Worm (Caenorhabditis elegans) whole organism, early embryonic: ENCODE results near the gene C34B4.4.
"Not testable (repeated sequence)": the region's sequence is repeated elsewhere in the genome, so short reads cannot be mapped to it uniquely, and the experiment has no call there.

ENCODE experiments used
- B0310.2 ChIP-seq: sonication (generic microtip); optimal IDR thresholded peaks from 2 replicates; lab custom pipeline; 2016; ENCODE audit warnings: mild to moderate bottlenecking, missing genetic modification characterization, missing compliant biosample characterization
- F13C5.2 ChIP-seq: sonication (generic microtip); optimal IDR thresholded peaks from 2 replicates; lab custom pipeline; 2017; ENCODE audit warnings: mild to moderate bottlenecking, missing genetic modification characterization, inconsistent platforms, missing compliant biosample characterization
- aly-1 ChIP-seq: sonication (generic microtip); optimal IDR thresholded peaks from 2 replicates; lab custom pipeline; 2016; ENCODE audit warnings: missing genetic modification characterization, missing compliant biosample characterization
- ama-1 ChIP-seq: fragments of 150-350 bp; optimal IDR thresholded peaks from 2 replicates; lab custom pipeline; 2014
- ceh-13 ChIP-seq: fragments of 200-800 bp; sonication (Bioruptor generic); optimal IDR thresholded peaks from 2 replicates; lab custom pipeline; 2018; ENCODE audit warnings: mild to moderate bottlenecking, missing genetic modification characterization, missing compliant biosample characterization
- ceh-36 ChIP-seq: sonication (generic microtip); optimal IDR thresholded peaks from 2 replicates; lab custom pipeline; 2016; ENCODE audit warnings: missing genetic modification characterization, inconsistent platforms, missing compliant biosample characterization
- ets-7 ChIP-seq: sonication (generic microtip); optimal IDR thresholded peaks from 2 replicates; lab custom pipeline; 2016; ENCODE audit warnings: missing genotype, missing genetic modification characterization, missing compliant biosample characterization
- flt-1 ChIP-seq: fragments of 200-800 bp; sonication (Bioruptor generic); IDR thresholded peaks from 2 replicates; pipeline ENCODE4 v1.3.6; 2022; ENCODE audit warnings: missing genetic modification characterization, missing compliant biosample characterization
- hmbx-1 ChIP-seq: sonication (generic microtip); optimal IDR thresholded peaks from 2 replicates; lab custom pipeline; 2016; ENCODE audit warnings: mild to moderate bottlenecking, missing genetic modification characterization, missing compliant biosample characterization
- hmg-4 ChIP-seq: fragments of 200-800 bp; sonication (Bioruptor generic); optimal IDR thresholded peaks from 2 replicates; lab custom pipeline; 2018; ENCODE audit warnings: mild to moderate bottlenecking, missing genetic modification characterization, missing compliant biosample characterization
- hnd-1 ChIP-seq: sonication (generic microtip); optimal IDR thresholded peaks from 2 replicates; lab custom pipeline; 2016; ENCODE audit warnings: missing genetic modification characterization, missing compliant biosample characterization
- pes-1 ChIP-seq: fragments of 200-800 bp; sonication (Bioruptor generic); IDR thresholded peaks from 2 replicates; pipeline ENCODE4 v1.3.6; 2022; ENCODE audit warnings: missing genetic modification reagents, missing genetic modification characterization, missing compliant biosample characterization
- scrt-1 ChIP-seq: fragments of 200-800 bp; sonication (Bioruptor generic); IDR thresholded peaks from 2 replicates; pipeline ENCODE4 v1.3.6; 2022; ENCODE audit warnings: missing genetic modification characterization, missing compliant biosample characterization
- sea-1 ChIP-seq: fragments of 200-800 bp; sonication (Bioruptor generic); conservative IDR thresholded peaks from 2 replicates; pipeline ENCODE4 v1.3.6; 2022; ENCODE audit warnings: missing genetic modification characterization, missing compliant biosample characterization
- tbx-11 ChIP-seq: fragments of 200-800 bp; sonication (Bioruptor generic); IDR thresholded peaks from 2 replicates; pipeline ENCODE4 v1.3.6; 2022; ENCODE audit warnings: missing genetic modification characterization, missing compliant biosample characterization
- tbx-37 ChIP-seq: fragments of 200-800 bp; sonication (Bioruptor generic); conservative IDR thresholded peaks from 2 replicates; pipeline ENCODE4 v1.3.6; 2022; ENCODE audit warnings: missing genetic modification reagents, missing genetic modification characterization, missing compliant biosample characterization
- tra-4 ChIP-seq: sonication (generic microtip); optimal IDR thresholded peaks from 2 replicates; lab custom pipeline; 2017; ENCODE audit warnings: missing genetic modification characterization, missing compliant biosample characterization

C34B4.4 gene

DNA sequence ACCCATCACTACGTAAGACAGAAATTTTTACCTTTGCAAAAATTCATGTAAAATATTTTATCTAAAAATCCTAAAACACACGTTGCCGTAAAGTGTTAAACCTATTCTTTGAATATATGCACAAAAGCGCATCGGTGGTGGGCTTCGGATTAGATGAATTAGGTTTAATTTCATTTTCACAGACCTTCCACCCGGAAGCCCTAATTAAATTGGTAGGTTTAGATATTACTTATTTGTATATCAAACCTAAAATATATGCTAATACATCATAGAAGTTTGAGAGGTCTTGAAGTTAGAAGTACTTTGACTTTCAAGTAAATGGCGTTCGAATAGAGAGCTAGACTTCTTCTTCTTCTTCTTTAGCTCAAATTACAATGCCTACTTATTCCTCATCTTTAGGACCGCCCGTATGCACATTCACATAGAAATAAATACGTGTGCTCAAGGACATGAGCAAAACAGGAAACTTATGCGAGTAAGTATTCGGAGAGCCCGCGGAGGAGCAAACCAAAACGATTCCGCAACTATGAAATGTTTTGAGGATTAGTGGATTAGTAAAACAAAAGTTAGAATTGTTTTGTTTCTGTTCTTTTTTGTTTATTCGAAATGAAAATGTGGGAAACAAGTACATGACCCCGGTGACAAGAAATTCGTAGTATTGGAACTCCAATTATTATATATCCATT is 24.5 kb downstream of the C34B4.4 start:
- TF ChIP-seq B0310.2 (tag; lab: Kevin White, UChicago): no peak

DNA sequence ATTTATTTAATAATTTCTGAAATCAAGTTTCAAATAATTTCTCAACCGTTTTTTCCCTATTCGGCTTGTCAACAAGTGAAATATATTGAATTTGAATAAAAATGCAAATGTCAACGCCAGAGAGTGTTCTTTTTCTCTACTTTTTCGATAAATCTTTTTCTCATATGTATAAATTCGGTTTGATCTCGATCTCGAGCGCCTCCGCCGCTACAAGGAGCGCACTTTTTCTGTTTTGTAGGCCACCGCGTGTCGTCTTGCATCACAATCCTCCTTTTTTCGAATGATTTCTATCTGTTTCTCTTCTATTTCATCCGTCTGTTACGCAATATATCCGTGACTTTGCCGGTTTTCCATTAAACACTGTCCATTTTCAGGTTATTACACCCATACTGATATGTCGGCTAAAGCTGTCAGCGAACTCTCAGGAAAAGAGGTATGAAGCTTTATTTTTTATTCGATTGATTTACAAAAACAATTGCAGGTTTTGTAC is 26.0 kb downstream of the C34B4.4 start, which contains the start of gene acly-2:
Gene acly-2, plus strand, starts transcription at position 375 of the 490 bp plus-strand sequence.
- no peak for TF ChIP-seq tbx-11 (GFP tag; lab: Robert Waterston, UW)
- no peak for TF ChIP-seq pes-1
- no peak for TF ChIP-seq B0310.2 (tag; lab: Kevin White, UChicago)
- no peak for TF ChIP-seq flt-1
- TF ChIP-seq ama-1 (lab: Kevin White, UChicago): no peak
- TF ChIP-seq F13C5.2: no peak
- no peak for TF ChIP-seq hmbx-1 (tag; lab: Kevin White, UChicago)
- TF ChIP-seq ets-7 (tag; lab: Kevin White, UChicago): no peak
- no peak for TF ChIP-seq ceh-36 (tag; lab: Kevin White, UChicago)
- TF ChIP-seq tbx-37: no peak
- no peak for TF ChIP-seq tra-4 (tag; lab: Kevin White, UChicago)

DNA sequence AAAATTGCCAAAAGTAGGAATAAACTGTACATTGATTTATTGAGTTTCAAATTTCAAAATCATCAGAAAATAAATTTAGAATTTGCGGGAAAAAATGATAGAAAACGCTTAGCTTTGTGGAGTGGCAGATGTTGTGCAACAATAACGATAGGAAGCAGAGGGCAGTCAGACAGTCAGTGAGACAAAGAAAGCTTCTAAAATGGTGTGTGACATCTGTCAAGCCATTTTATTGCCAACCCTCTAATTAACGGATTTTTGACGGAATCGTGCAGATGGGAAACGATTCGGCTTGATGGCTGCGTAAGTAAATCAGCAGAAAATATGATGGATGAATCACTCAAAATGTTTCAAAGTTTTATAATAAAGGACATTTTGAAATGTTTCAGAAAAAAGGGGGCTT is 29.9 kb downstream of the C34B4.4 start, which contains the start of gene max-1:
Gene max-1, minus strand, starts transcription at position 124 of the 400 bp plus-strand sequence.
- TF ChIP-seq scrt-1 (no peak), pes-1 (no peak), hmg-4 (GFP tag; lab: Kevin White, UChicago) (no peak), sea-1 (no peak), B0310.2 (tag; lab: Kevin White, UChicago) (no peak), ama-1 (lab: Kevin White, UChicago) (no peak), tbx-11 (GFP tag; lab: Robert Waterston, UW) (no peak), tra-4 (tag; lab: Kevin White, UChicago) (no peak), hmbx-1 (tag; lab: Kevin White, UChicago) (no peak)

DNA sequence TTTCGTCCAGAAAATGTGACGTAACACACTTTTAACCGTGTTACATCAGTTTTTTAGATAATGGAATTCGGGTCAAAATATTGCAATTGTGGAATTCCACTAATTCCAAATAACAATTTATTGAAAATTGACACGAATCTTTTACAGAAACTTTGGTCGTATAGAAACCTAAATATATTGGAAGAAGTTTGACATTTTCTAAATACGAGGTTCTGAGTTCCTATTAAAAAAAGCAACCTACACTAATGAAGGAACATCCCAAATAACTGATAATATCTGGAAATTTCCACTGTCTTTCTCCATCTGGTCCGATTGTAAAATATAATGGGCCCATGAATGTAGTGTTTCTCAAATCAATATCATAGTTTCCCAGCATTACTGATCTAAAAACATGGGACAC is 31.1 kb downstream of the C34B4.4 start:
- TF ChIP-seq ceh-36 (tag; lab: Kevin White, UChicago) (no peak), hmg-4 (GFP tag; lab: Kevin White, UChicago) (no peak), aly-1 (tag; lab: Kevin White, UChicago) (no peak), sea-1 (no peak), ets-7 (tag; lab: Kevin White, UChicago) (no peak), flt-1 (no peak), F13C5.2 (no peak), scrt-1 (no peak), B0310.2 (tag; lab: Kevin White, UChicago) (no peak), ama-1 (lab: Kevin White, UChicago) (no peak), ceh-13 (GFP tag; lab: Kevin White, UChicago) (no peak)

DNA sequence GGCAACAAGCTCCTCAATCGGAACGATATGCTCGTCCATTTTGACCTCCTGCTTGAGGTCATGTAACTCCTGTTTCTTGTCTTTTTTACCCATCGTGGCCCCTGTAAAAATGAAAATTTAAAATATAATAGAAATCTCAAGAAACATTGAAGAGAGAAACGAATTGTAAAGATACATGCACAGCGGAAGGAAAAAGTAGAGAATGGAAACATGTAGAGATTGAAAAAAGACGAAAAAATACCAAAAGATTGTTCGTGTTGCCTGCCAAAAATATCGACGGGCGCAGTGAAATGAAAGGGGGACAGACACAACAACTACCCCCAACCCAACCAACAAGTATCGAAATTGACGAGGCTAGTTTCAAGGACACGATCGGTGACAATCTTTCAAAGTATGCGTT is 39.7 kb downstream of the C34B4.4 start, which contains the start of gene eat-6:
Gene eat-6, minus strand, starts transcription at position 101 of the 400 bp plus-strand sequence.
- TF ChIP-seq pes-1: no peak
- no peak for TF ChIP-seq hmg-4 (GFP tag; lab: Kevin White, UChicago)
- TF ChIP-seq ama-1 (lab: Kevin White, UChicago): no peak
- no peak for TF ChIP-seq hnd-1 (tag; lab: Kevin White, UChicago)

DNA sequence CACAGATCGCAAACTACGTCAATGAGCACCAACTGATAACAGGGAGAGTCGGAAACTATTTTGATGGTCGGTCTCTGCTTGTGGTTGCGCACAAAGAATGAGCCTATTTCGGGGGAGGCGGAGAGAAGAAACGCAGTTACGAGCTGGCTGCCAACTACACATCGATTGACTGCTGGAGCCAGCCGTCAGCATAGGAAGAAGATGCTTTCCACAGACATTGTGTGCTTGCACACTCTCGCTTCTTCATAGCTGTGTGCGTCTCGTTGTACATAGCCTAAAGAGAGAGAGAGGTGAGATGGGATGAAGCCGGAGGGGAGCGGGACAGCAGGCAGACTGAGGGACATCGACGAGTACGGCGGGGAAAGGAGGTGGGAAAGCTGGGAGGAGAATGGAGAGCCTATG is 40.2 kb downstream of the C34B4.4 start:
- TF ChIP-seq hmg-4 (GFP tag; lab: Kevin White, UChicago) (peak; percentile 79), tra-4 (tag; lab: Kevin White, UChicago) (no peak), F13C5.2 (peak; percentile 67)

DNA sequence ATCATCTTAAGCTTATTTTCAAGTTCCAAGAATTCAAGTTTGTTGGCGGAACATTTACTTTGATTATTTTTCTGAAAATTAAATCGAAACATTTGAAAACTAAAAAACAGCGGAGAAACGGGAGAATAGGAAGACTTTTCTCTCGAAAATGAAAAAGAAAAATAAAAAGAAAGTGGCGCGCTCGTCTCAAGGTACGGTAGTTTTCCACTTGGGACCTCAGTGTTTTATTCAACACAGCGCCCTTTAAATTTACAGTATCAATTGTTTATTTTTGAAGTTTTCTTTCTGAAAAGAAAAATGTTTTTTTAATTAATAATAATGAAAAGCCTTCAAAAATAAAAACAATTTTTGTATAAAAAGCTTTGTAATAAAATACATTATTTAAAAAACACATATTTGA is 41.3 kb downstream of the C34B4.4 start:
- no peak for TF ChIP-seq sea-1
- TF ChIP-seq B0310.2 (tag; lab: Kevin White, UChicago): no peak
- no peak for TF ChIP-seq ama-1 (lab: Kevin White, UChicago)

DNA sequence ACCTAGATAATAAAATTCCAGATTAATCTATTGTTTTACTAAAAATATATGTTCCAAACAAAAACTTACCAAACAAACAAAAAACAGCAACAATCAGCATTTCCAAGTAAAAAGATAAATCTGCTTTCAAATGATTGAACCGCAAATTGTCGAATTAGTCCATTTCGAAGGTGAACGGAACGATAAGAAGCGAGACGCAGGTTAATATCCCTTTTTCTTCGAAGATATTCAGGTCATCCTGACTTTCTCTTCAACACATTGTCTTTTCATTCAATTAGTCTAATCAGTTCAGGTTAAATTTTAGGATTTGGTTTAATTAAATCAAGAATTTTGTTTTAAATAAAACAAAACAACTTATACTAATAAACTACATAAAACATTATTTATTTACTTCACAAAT is 43.2 kb downstream of the C34B4.4 start, which contains the start of gene B0365.9:
Gene B0365.9, minus strand, starts transcription at position 186 of the 400 bp plus-strand sequence.
- TF ChIP-seq tra-4 (tag; lab: Kevin White, UChicago): no peak
- TF ChIP-seq ets-7 (tag; lab: Kevin White, UChicago): no peak
- no peak for TF ChIP-seq hmbx-1 (tag; lab: Kevin White, UChicago)
- no peak for TF ChIP-seq ama-1 (lab: Kevin White, UChicago)
- TF ChIP-seq B0310.2 (tag; lab: Kevin White, UChicago): no peak
- no peak for TF ChIP-seq tbx-37
- TF ChIP-seq pes-1: no peak
- no peak for TF ChIP-seq ceh-36 (tag; lab: Kevin White, UChicago)
- no peak for TF ChIP-seq tbx-11 (GFP tag; lab: Robert Waterston, UW)
- TF ChIP-seq ceh-13 (GFP tag; lab: Kevin White, UChicago): no peak
- no peak for TF ChIP-seq hmg-4 (GFP tag; lab: Kevin White, UChicago)
- no peak for TF ChIP-seq sea-1
- no peak for TF ChIP-seq aly-1 (tag; lab: Kevin White, UChicago)
- TF ChIP-seq scrt-1: no peak
- no peak for TF ChIP-seq F13C5.2

DNA sequence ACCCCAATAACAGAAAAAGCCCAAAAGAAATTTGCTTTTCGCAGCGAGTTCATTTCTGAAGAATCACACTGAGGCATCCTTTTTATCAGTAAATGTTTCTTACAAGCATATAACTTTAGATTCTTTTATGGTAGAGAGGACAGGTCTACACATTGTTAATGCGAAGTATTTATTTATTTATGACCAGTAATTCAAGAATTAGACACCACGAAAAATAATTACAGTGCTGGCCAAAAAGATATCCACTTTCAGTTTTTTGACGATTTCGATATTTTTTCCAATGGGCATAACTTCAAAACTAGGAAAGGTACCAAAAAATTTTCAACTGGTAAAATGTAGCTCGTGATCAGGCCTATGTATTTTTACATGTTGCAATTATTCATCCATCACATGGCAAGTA is 44.6 kb downstream of the C34B4.4 start, which contains the start of gene clec-225:
Gene clec-225, minus strand, starts transcription at position 101 of the 400 bp plus-strand sequence.
- TF ChIP-seq sea-1, scrt-1, pes-1: not testable (repeated sequence)
